Fruit fly (Drosophila melanogaster) whole organism, wandering third instar larva: Measurements from ENCODE around the gene CG9674.

Source experiments
- Abd-B ChIP-seq: fragments of >200 bp; optimal IDR thresholded peaks from 2 replicates; lab custom pipeline; 2017; ENCODE audit warnings: missing biosample characterization, missing genetic modification characterization
- CG32264 ChIP-seq: fragments of 200-800 bp; sonication (Bioruptor generic); optimal IDR thresholded peaks from 2 replicates; lab custom pipeline; 2016; ENCODE audit warnings: missing biosample characterization, missing genetic modification characterization
- CG9705 ChIP-seq: fragments of 200-800 bp; sonication (Bioruptor generic); optimal IDR thresholded peaks from 2 replicates; lab custom pipeline; 2018; ENCODE audit warnings: missing biosample characterization, mild to moderate bottlenecking, missing genetic modification characterization
- CrebA ChIP-seq: fragments of 200-800 bp; sonication (Bioruptor generic); optimal IDR thresholded peaks from 2 replicates; lab custom pipeline; 2016; ENCODE audit warnings: missing biosample characterization, mild to moderate bottlenecking, missing genetic modification characterization, borderline replicate concordance
- Dfd ChIP-seq: fragments of >200 bp; optimal IDR thresholded peaks from 2 replicates; lab custom pipeline; 2017; ENCODE audit warnings: missing biosample characterization, missing genetic modification characterization
- Dif ChIP-seq: fragments of 200-275, 200-300 bp; sonication (Bioruptor generic); optimal IDR thresholded peaks from 2 replicates; lab custom pipeline; 2018; ENCODE audit warnings: missing biosample characterization, missing genetic modification characterization; ENCODE audit not compliant: partially characterized antibody
- GATAd ChIP-seq: sonication (Bioruptor generic); optimal IDR thresholded peaks from 2 replicates; lab custom pipeline; 2016; ENCODE audit warnings: missing biosample characterization, missing genetic modification characterization
- HLH106 ChIP-seq: fragments of 200-800 bp; optimal IDR thresholded peaks from 3 replicates; lab custom pipeline; 2019; ENCODE audit warnings: missing biosample characterization, mild to moderate bottlenecking, missing genetic modification characterization, moderate library complexity
- Hnf4 ChIP-seq: fragments of 200-800 bp; sonication (Bioruptor generic); optimal IDR thresholded peaks from 2 replicates; lab custom pipeline; 2016; ENCODE audit warnings: missing biosample characterization, mild to moderate bottlenecking, missing genetic modification characterization
- Hr78 ChIP-seq: fragments of >200 bp; optimal IDR thresholded peaks from 2 replicates; lab custom pipeline; 2017; ENCODE audit warnings: missing biosample characterization, missing genetic modification characterization
- Hr83 ChIP-seq: fragments of 200-300 bp; sonication (Bioruptor generic); optimal IDR thresholded peaks from 2 replicates; lab custom pipeline; 2016; ENCODE audit warnings: missing biosample characterization, mild to moderate bottlenecking, missing genetic modification characterization, moderate library complexity; ENCODE audit not compliant: poor library complexity, severe bottlenecking
- Jra ChIP-seq: sonication (Bioruptor generic); optimal IDR thresholded peaks from 2 replicates; lab custom pipeline; 2016; ENCODE audit warnings: missing biosample characterization, missing genetic modification characterization
- Mio ChIP-seq: sonication (Bioruptor generic); optimal IDR thresholded peaks from 2 replicates; lab custom pipeline; 2016; ENCODE audit warnings: missing biosample characterization, missing genetic modification characterization
- Myc ChIP-seq: fragments of >200 bp; optimal IDR thresholded peaks from 2 replicates; lab custom pipeline; 2017
- N ChIP-seq: fragments of >200 bp; optimal IDR thresholded peaks from 2 replicates; lab custom pipeline; 2018; ENCODE audit warnings: missing biosample characterization, missing external identifiers, missing genetic modification characterization
- OdsH ChIP-seq: fragments of 200-800 bp; sonication (Bioruptor generic); optimal IDR thresholded peaks from 2 replicates; lab custom pipeline; 2016; ENCODE audit warnings: missing biosample characterization, mild to moderate bottlenecking, missing genetic modification characterization
- Rel ChIP-seq, 2 experiments: fragments of 200-800 bp; sonication (Bioruptor generic) in 1 of 2; optimal IDR thresholded peaks; 2 replicates in 1 of 2; 3 replicates in 1 of 2; lab custom pipeline; 2016 to 2019; ENCODE audit warnings: mild to moderate bottlenecking in 2 of 2, missing biosample characterization in 2 of 2, missing genetic modification characterization in 2 of 2, moderate library complexity in 1 of 2
- Sp1 ChIP-seq: fragments of 200-800 bp; sonication (Bioruptor generic); optimal IDR thresholded peaks from 3 replicates; lab custom pipeline; 2019; ENCODE audit warnings: missing biosample characterization, mild to moderate bottlenecking, missing genetic modification characterization, moderate library complexity
- Vsx2 ChIP-seq: fragments of 200-300, 225-300 bp; sonication (Bioruptor generic); optimal IDR thresholded peaks from 2 replicates; lab custom pipeline; 2018; ENCODE audit warnings: missing biosample characterization, missing genetic modification characterization; ENCODE audit not compliant: partially characterized antibody
- br ChIP-seq: fragments of 200-800 bp; sonication (Bioruptor generic); optimal IDR thresholded peaks from 2 replicates; lab custom pipeline; 2016; ENCODE audit warnings: missing biosample characterization, missing genetic modification characterization
- brk ChIP-seq: fragments of 200-800 bp; sonication (Bioruptor generic); optimal IDR thresholded peaks from 2 replicates; lab custom pipeline; 2016; ENCODE audit warnings: missing biosample characterization, mild to moderate bottlenecking, missing genetic modification characterization
- dl ChIP-seq, 2 experiments: fragments of 175-275, 200-275 bp in 1 of 2; fragments of 200-275 bp in 1 of 2; sonication (Bioruptor generic); optimal IDR thresholded peaks; lab custom pipeline; 2018; ENCODE audit warnings: mild to moderate bottlenecking in 2 of 2, missing biosample characterization in 2 of 2, missing genetic modification characterization in 2 of 2, moderate library complexity in 2 of 2; ENCODE audit not compliant: partially characterized antibody in 2 of 2, insufficient read depth in 1 of 2
- dmrt93B ChIP-seq: fragments of 200-800 bp; sonication (Bioruptor generic); optimal IDR thresholded peaks from 2 replicates; lab custom pipeline; 2018; ENCODE audit warnings: missing biosample characterization, mild to moderate bottlenecking, missing genetic modification characterization
- dsf ChIP-seq: sonication (Bioruptor generic); optimal IDR thresholded peaks from 2 replicates; lab custom pipeline; 2016; ENCODE audit warnings: missing biosample characterization, missing genetic modification characterization, borderline replicate concordance
- ey ChIP-seq: fragments of 200-800 bp; sonication (Bioruptor generic); optimal IDR thresholded peaks from 2 replicates; lab custom pipeline; 2016; ENCODE audit warnings: missing biosample characterization, missing genetic modification characterization
- foxo ChIP-seq, 2 experiments: fragments of 200-800 bp; sonication (Bioruptor generic); optimal IDR thresholded peaks; 2 replicates in 1 of 2; 3 replicates in 1 of 2; lab custom pipeline; 2016 to 2017; ENCODE audit warnings: missing biosample characterization in 2 of 2, missing genetic modification characterization in 2 of 2
- fru ChIP-seq: fragments of 200-800 bp; sonication (Bioruptor generic); optimal IDR thresholded peaks from 3 replicates; lab custom pipeline; 2016; ENCODE audit warnings: missing biosample characterization, mild to moderate bottlenecking, missing genetic modification characterization
- h ChIP-seq: fragments of 200-800 bp; sonication (Bioruptor generic); optimal IDR thresholded peaks from 3 replicates; lab custom pipeline; 2016; ENCODE audit warnings: missing biosample characterization, mild to moderate bottlenecking, missing genetic modification characterization
- jim ChIP-seq: fragments of 175-275, 200-325 bp; sonication (Bioruptor generic); optimal IDR thresholded peaks from 2 replicates; lab custom pipeline; 2016; ENCODE audit warnings: missing biosample characterization, mild to moderate bottlenecking, missing genetic modification characterization
- lola ChIP-seq: fragments of >200 bp; optimal IDR thresholded peaks from 2 replicates; lab custom pipeline; 2017; ENCODE audit warnings: missing biosample characterization, missing genetic modification characterization
- pan ChIP-seq: fragments of >200 bp; optimal IDR thresholded peaks from 2 replicates; lab custom pipeline; 2017
- psq ChIP-seq: fragments of 200-800 bp; sonication (Bioruptor generic); optimal IDR thresholded peaks from 3 replicates; lab custom pipeline; 2017; ENCODE audit warnings: missing biosample characterization, mild to moderate bottlenecking, missing genetic modification characterization, moderate library complexity
- rgr ChIP-seq: fragments of 200-800 bp; sonication (Bioruptor generic); optimal IDR thresholded peaks from 3 replicates; lab custom pipeline; 2016; ENCODE audit warnings: missing biosample characterization, mild to moderate bottlenecking, missing genetic modification characterization
- sage ChIP-seq: fragments of 200-800 bp; sonication (Bioruptor generic); optimal IDR thresholded peaks from 2 replicates; lab custom pipeline; 2016; ENCODE audit warnings: missing biosample characterization, mild to moderate bottlenecking, missing genetic modification characterization
- sv ChIP-seq: fragments of 200-800 bp; sonication (Bioruptor generic); optimal IDR thresholded peaks from 3 replicates; lab custom pipeline; 2016; ENCODE audit warnings: missing biosample characterization, missing genetic modification characterization
- tai ChIP-seq: sonication (Bioruptor generic); optimal IDR thresholded peaks from 2 replicates; lab custom pipeline; 2016; ENCODE audit warnings: missing biosample characterization, missing genetic modification characterization
- usp ChIP-seq: fragments of >200 bp; optimal IDR thresholded peaks from 2 replicates; lab custom pipeline; 2017; ENCODE audit warnings: missing biosample characterization, missing genetic modification characterization
- woc ChIP-seq: sonication (Bioruptor generic); optimal IDR thresholded peaks from 2 replicates; lab custom pipeline; 2016; ENCODE audit warnings: missing biosample characterization, mild to moderate bottlenecking, missing genetic modification characterization

CG9674 gene

DNA sequence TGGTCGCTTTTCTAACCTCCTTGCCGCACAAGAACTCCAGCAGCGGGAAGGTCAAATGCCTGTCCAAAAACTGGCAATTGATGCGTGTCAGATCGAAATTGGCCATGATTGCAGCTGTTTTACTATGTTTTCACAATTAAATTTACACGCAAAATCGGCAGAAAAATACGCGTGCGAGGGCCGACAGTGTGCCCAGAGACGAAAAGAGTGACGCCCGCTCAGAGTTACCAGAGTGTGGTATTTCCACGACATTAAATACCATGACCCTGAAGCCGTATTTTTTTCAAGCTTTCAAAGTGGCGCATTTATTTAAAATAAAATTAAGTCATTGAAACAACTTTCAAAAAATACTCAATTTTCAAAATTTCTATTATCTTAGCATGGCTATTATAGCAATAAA lies 20.8 kb downstream of the CG9674 start, which contains the start of gene eIF3e:
eIF3e (minus strand) TSS at position 214 of the 400 bp plus-strand sequence.
- TF ChIP-seq Abd-B (GFP tag; lab: Kevin White, UChicago) (no peak), lola (GFP tag; lab: Kevin White, UChicago) (no peak), Dfd (GFP tag; lab: Kevin White, UChicago) (no peak), Hnf4 (no peak), GATAd (GFP tag; lab: Kevin White, UChicago) (no peak), Jra (GFP tag; lab: Kevin White, UChicago) (no peak), CG9705 (GFP tag; lab: Kevin White, UChicago) (no peak), N (GFP tag; lab: Kevin White, UChicago) (no peak), Myc (lab: Kevin White, UChicago) (no peak), Sp1 (GFP tag; lab: Kevin White, UChicago) (no peak), dl (GFP tag; optimal IDR thresholded peaks at IDR 0.05; lab: Kevin White, UChicago; ENCODE audit: insufficient read depth in 1 of 2, partially characterized antibody in 2 of 2) (no peak)

DNA sequence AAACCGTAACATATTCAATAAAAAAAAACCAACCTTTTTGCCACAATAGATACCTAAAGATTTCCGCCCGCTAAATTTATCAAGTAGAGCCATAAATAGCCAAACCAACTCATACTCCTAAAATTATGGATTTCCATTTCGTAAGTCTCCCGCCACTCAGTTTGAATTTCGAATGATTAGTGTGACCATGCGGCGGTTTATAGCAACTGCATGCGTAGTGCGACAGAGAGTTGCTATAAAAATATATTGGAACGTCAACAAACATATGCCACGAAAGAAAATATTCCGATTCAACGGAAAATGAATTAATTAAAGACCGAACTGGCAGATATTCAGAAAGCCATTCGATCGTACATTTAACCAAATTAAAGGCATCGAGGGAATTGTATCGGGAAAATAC lies 24.7 kb downstream of the CG9674 start, which contains the start of gene CG9706:
CG9706 (plus strand) TSS at position 222 of the 400 bp plus-strand sequence.
- TF ChIP-seq Myc (lab: Kevin White, UChicago) = peak; percentile 42
- TF ChIP-seq ey (GFP tag; lab: Kevin White, UChicago) = no peak
- TF ChIP-seq dsf (GFP tag; lab: Kevin White, UChicago) = no peak
- TF ChIP-seq Dif (GFP tag; lab: Kevin White, UChicago) = no peak
- TF ChIP-seq Hr78 = no peak

DNA sequence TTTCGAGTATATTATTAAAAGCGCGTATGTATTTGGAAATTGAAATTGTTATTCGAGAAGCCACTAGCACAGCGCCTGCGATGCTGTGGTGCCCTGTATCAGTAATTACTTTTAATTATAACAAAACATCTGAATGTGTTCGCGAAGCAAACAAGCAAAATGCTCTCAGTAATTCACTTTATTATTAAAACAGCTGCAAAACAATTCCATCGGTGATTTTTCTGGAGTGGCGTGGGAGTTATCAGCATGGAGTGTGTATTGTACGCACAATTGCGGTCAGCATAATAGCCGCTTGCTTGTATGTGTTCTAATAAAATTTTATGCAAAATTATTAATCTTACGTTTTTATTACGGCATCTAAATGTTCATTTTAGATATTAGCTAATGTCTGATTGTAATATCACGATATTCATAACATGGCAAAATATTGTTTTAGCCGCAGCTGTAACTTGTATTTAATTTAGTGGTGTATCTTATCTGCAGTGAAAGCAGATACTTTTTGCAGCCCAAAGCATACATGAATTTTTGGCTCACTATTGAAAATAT lies 25.2 kb downstream of the CG9674 start:
- TF ChIP-seq foxo (GFP tag; optimal IDR thresholded peaks at IDR 0.05; lab: Kevin White, UChicago) (peak; percentile 41 to 93), Hr78 (no peak), brk (GFP tag; lab: Kevin White, UChicago) (no peak), Rel (GFP tag; optimal IDR thresholded peaks at IDR 0.05; lab: Kevin White, UChicago) (no peak), Rel (tag; optimal IDR thresholded peaks at IDR 0.05; lab: Kevin White, UChicago) (peak; percentile 90), lola (GFP tag; lab: Kevin White, UChicago) (no peak), Jra (GFP tag; lab: Kevin White, UChicago) (peak; percentile 67), dmrt93B (GFP tag; lab: Kevin White, UChicago) (no peak), GATAd (GFP tag; lab: Kevin White, UChicago) (no peak), fru (GFP tag; lab: Kevin White, UChicago) (peak; percentile 92), dl (GFP tag; optimal IDR thresholded peaks at IDR 0.05; lab: Kevin White, UChicago; ENCODE audit: insufficient read depth in 1 of 2, partially characterized antibody in 2 of 2) (no peak), CG32264 (GFP tag; lab: Kevin White, UChicago) (peak; percentile 60), Sp1 (GFP tag; lab: Kevin White, UChicago) (peak; percentile 85), rgr (GFP tag; lab: Kevin White, UChicago) (peak; percentile 92), Hr83 (GFP tag; lab: Kevin White, UChicago) (peak; percentile 76), Hnf4 (no peak), CrebA (GFP tag; lab: Kevin White, UChicago) (no peak), Dfd (GFP tag; lab: Kevin White, UChicago) (no peak), ey (GFP tag; lab: Kevin White, UChicago) (peak; percentile 89), N (GFP tag; lab: Kevin White, UChicago) (no peak), h (peak; percentile 94), tai (GFP tag; lab: Kevin White, UChicago) (no peak), Myc (lab: Kevin White, UChicago) (no peak), dsf (GFP tag; lab: Kevin White, UChicago) (peak; percentile 1), Mio (GFP tag; lab: Kevin White, UChicago) (no peak), sage (GFP tag; lab: Kevin White, UChicago) (peak; percentile 79), CG9705 (GFP tag; lab: Kevin White, UChicago) (peak; percentile 67), usp (GFP tag; lab: Kevin White, UChicago) (no peak), Vsx2 (no peak), psq (GFP tag; lab: Kevin White, UChicago) (peak; percentile 81), sv (GFP tag; lab: Kevin White, UChicago) (no peak), Abd-B (GFP tag; lab: Kevin White, UChicago) (no peak), Dif (GFP tag; lab: Kevin White, UChicago) (no peak), woc (GFP tag; lab: Kevin White, UChicago) (peak; percentile 78), HLH106 (tag; lab: Kevin White, UChicago) (peak; percentile 80), jim (GFP tag; lab: Kevin White, UChicago) (no peak), pan (no peak), br (GFP tag; lab: Kevin White, UChicago) (no peak), OdsH (GFP tag; lab: Kevin White, UChicago) (peak; percentile 93)
- TF ChIP-seq, all 38 proteins: peak for 17
